Fruit fly (Drosophila melanogaster) whole organism, pupa: ENCODE results near the gene CG6015.

ENCODE experiments used
- CG34367 ChIP-seq: fragments of 200-800 bp; sonication (Bioruptor generic); optimal IDR thresholded peaks from 2 replicates; lab custom pipeline; 2018; ENCODE audit warnings: missing biosample characterization, mild to moderate bottlenecking, missing genetic modification characterization
- CG8159 ChIP-seq: fragments of 200-800 bp; sonication (Bioruptor generic); optimal IDR thresholded peaks from 3 replicates; lab custom pipeline; 2018; ENCODE audit warnings: missing biosample characterization, mild to moderate bottlenecking, missing genetic modification characterization, moderate library complexity

- no peak for TF ChIP-seq CG8159 (tag; lab: Kevin White, UChicago)
- no peak for TF ChIP-seq CG34367 (tag; lab: Kevin White, UChicago)
These were observed 12.6 kb upstream of the CG6015 start for dm6 chr3R:22046723-22047122.
